Worm (Caenorhabditis elegans) whole organism, young adult: ENCODE data around the gene C01G12.3.

Experiments used
- F23B12.7 ChIP-seq: sonication (generic microtip); optimal IDR thresholded peaks from 2 replicates; lab custom pipeline; 2017; ENCODE audit warnings: missing genetic modification characterization, mild to moderate bottlenecking, missing compliant biosample characterization, antibody characterized with exemption, moderate library complexity; ENCODE audit not compliant: insufficient read depth
- F37B4.10 ChIP-seq: fragments of 200-800 bp; sonication (Bioruptor generic); IDR thresholded peaks from 2 replicates; pipeline ENCODE4 v1.3.6; 2022; ENCODE audit warnings: missing genetic modification characterization, missing compliant biosample characterization
- F39B2.1 ChIP-seq: fragments of 200-800 bp; sonication (Bioruptor generic); IDR thresholded peaks from 2 replicates; pipeline ENCODE4 v1.3.6; 2022; ENCODE audit warnings: missing genetic modification reagents, missing genetic modification characterization, missing compliant biosample characterization
- F57C9.4 ChIP-seq: sonication (generic microtip); optimal IDR thresholded peaks from 2 replicates; lab custom pipeline; 2017; ENCODE audit warnings: mild to moderate bottlenecking, missing genetic modification characterization, missing compliant biosample characterization
- Y95B8A.8 ChIP-seq: fragments of 200-800 bp; sonication (Bioruptor generic); IDR thresholded peaks from 2 replicates; pipeline ENCODE4 v1.3.6; 2022; ENCODE audit warnings: missing genetic modification reagents, missing genetic modification characterization, missing compliant biosample characterization
- akir-1 ChIP-seq: fragments of 200-800 bp; sonication (Bioruptor generic); optimal IDR thresholded peaks from 2 replicates; lab custom pipeline; 2018; ENCODE audit warnings: mild to moderate bottlenecking, missing genetic modification characterization, moderate library complexity, missing compliant biosample characterization
- ceh-27 ChIP-seq: fragments of 200-800 bp; sonication (Bioruptor generic); optimal IDR thresholded peaks from 2 replicates; lab custom pipeline; 2018; ENCODE audit warnings: mild to moderate bottlenecking, missing genetic modification characterization, moderate library complexity, missing compliant biosample characterization
- ceh-91 ChIP-seq: fragments of 200-800 bp; sonication (Bioruptor generic); IDR thresholded peaks from 2 replicates; pipeline ENCODE4 v1.3.6; 2022; ENCODE audit warnings: missing genetic modification reagents, missing genetic modification characterization, missing compliant biosample characterization
- hlh-26 ChIP-seq: fragments of 200-800 bp; sonication (Bioruptor generic); conservative IDR thresholded peaks from 2 replicates; pipeline ENCODE4 v1.3.6; 2022; ENCODE audit warnings: missing genetic modification reagents, missing genetic modification characterization, missing compliant biosample characterization
- lsy-27 ChIP-seq: sonication (generic microtip); optimal IDR thresholded peaks from 2 replicates; lab custom pipeline; 2017; ENCODE audit warnings: missing genetic modification characterization, mild to moderate bottlenecking, missing compliant biosample characterization, antibody characterized with exemption, missing genotype, borderline replicate concordance; ENCODE audit not compliant: insufficient read depth
- madf-6 ChIP-seq: fragments of 200-800 bp; sonication (Bioruptor generic); IDR thresholded peaks from 2 replicates; pipeline ENCODE4 v1.3.6; 2022; ENCODE audit warnings: missing genetic modification reagents, missing genetic modification characterization, missing compliant biosample characterization
- nhr-179 ChIP-seq: sonication (generic microtip); optimal IDR thresholded peaks from 2 replicates; lab custom pipeline; 2016; ENCODE audit warnings: mild to moderate bottlenecking, missing genetic modification characterization, missing compliant biosample characterization
- nhr-27 ChIP-seq: fragments of 200-800 bp; sonication (Bioruptor generic); optimal IDR thresholded peaks from 2 replicates; lab custom pipeline; 2018; ENCODE audit warnings: mild to moderate bottlenecking, missing genetic modification characterization, moderate library complexity, missing compliant biosample characterization
- pbrm-1 ChIP-seq: fragments of 200-800 bp; sonication (Bioruptor generic); IDR thresholded peaks from 2 replicates; pipeline ENCODE4 v1.3.6; 2022; ENCODE audit warnings: missing genetic modification reagents, missing genetic modification characterization, missing compliant biosample characterization
- pha-4 ChIP-seq: fragments of 150-350 bp; sonication (generic microtip); optimal IDR thresholded peaks from 2 replicates; lab custom pipeline; 2014; ENCODE audit warnings: missing biosample characterization, missing genetic modification reagents, missing genetic modification characterization
- rcor-1 ChIP-seq: fragments of 200-800 bp; sonication (Bioruptor generic); IDR thresholded peaks from 2 replicates; pipeline ENCODE4 v1.3.6; 2022; ENCODE audit warnings: missing genetic modification reagents, missing genetic modification characterization, missing compliant biosample characterization
- somi-1 ChIP-seq: fragments of 200-800 bp; sonication (Bioruptor generic); optimal IDR thresholded peaks from 2 replicates; lab custom pipeline; 2018; ENCODE audit warnings: mild to moderate bottlenecking, missing genetic modification characterization, missing compliant biosample characterization
- sptf-2 ChIP-seq: fragments of 200-800 bp; sonication (Bioruptor generic); optimal IDR thresholded peaks from 2 replicates; lab custom pipeline; 2018; ENCODE audit warnings: mild to moderate bottlenecking, missing genetic modification characterization, missing compliant biosample characterization
- ztf-3 ChIP-seq: fragments of 200-800 bp; sonication (Bioruptor generic); optimal IDR thresholded peaks from 2 replicates; lab custom pipeline; 2018; ENCODE audit warnings: mild to moderate bottlenecking, missing genetic modification characterization, missing compliant biosample characterization

The C01G12.3 gene

ce11 chrII:14534000-14534399, 48.1 kb downstream of the C01G12.3 start, which contains the start of gene C04H5.1:
C04H5.1 (plus strand) TSS chrII:14534300.
- no peak for TF ChIP-seq nhr-27 (tag; lab: Kevin White, UChicago)
- TF ChIP-seq Y95B8A.8 (GFP tag; lab: Robert Waterston, UW) = no peak
- no peak for TF ChIP-seq F57C9.4 (tag; lab: Kevin White, UChicago)
- TF ChIP-seq ceh-27 (GFP tag; lab: Kevin White, UChicago) = no peak
- TF ChIP-seq ceh-91 = no peak
- TF ChIP-seq hlh-26 (GFP tag; lab: Robert Waterston, UW) = no peak
- no peak for TF ChIP-seq F39B2.1 (GFP tag; lab: Robert Waterston, UW)
- no peak for TF ChIP-seq sptf-2 (GFP tag; lab: Kevin White, UChicago)
- no peak for TF ChIP-seq F23B12.7 (tag; lab: Kevin White, UChicago)
- TF ChIP-seq pbrm-1 (GFP tag; lab: Robert Waterston, UW) = no peak
- TF ChIP-seq nhr-179 (tag; lab: Kevin White, UChicago) = no peak
- TF ChIP-seq akir-1 (GFP tag; lab: Kevin White, UChicago) = no peak
- TF ChIP-seq somi-1 (GFP tag; lab: Kevin White, UChicago) = no peak
- no peak for TF ChIP-seq pha-4 (tag; lab: Kevin White, UChicago)
- no peak for TF ChIP-seq lsy-27 (tag; lab: Kevin White, UChicago)
- TF ChIP-seq madf-6 = no peak
- TF ChIP-seq ztf-3 (GFP tag; lab: Kevin White, UChicago) = no peak
- TF ChIP-seq rcor-1 (GFP tag; lab: Robert Waterston, UW) = no peak
- no peak for TF ChIP-seq F37B4.10 (GFP tag; lab: Robert Waterston, UW)
